Worm (Caenorhabditis elegans) whole organism, young adult: ENCODE results near the gene ecps-1.
"Not testable (repeated sequence)": the region's sequence is repeated elsewhere in the genome, so short reads cannot be mapped to it uniquely, and the experiment has no call there.

Experiments used
- T07F8.4 ChIP-seq: sonication (generic microtip); optimal IDR thresholded peaks from 2 replicates; lab custom pipeline; 2016; ENCODE audit warnings: mild to moderate bottlenecking, missing genetic modification characterization, moderate library complexity, missing compliant biosample characterization
- ama-1 ChIP-seq, 3 experiments: fragments of 150-350 bp in 1 of 3; sonication (generic microtip) in 2 of 3; optimal IDR thresholded peaks; 2 replicates each; lab custom pipeline; 2014 to 2018; ENCODE audit warnings: missing biosample characterization in 2 of 3, missing genetic modification characterization in 2 of 3, missing genetic modification reagents in 2 of 3
- attf-6 ChIP-seq: fragments of 200-800 bp; sonication (Bioruptor generic); IDR thresholded peaks from 2 replicates; pipeline ENCODE4 v1.3.6; 2022; ENCODE audit warnings: missing genetic modification reagents, missing genetic modification characterization, missing compliant biosample characterization
- ceh-58 ChIP-seq: fragments of 200-800 bp; sonication (Bioruptor generic); IDR thresholded peaks from 2 replicates; pipeline ENCODE4 v1.3.6; 2022; ENCODE audit warnings: missing genetic modification characterization, missing compliant biosample characterization
- chd-7 ChIP-seq: sonication (generic microtip); optimal IDR thresholded peaks from 2 replicates; lab custom pipeline; 2016; ENCODE audit warnings: mild to moderate bottlenecking, missing genetic modification characterization, moderate library complexity, missing compliant biosample characterization
- lag-1 ChIP-seq: fragments of 200-800 bp; sonication (Bioruptor generic); IDR thresholded peaks from 2 replicates; pipeline ENCODE4 v1.3.6; 2022; ENCODE audit warnings: missing genetic modification reagents, missing genetic modification characterization, missing compliant biosample characterization
- lin-40 ChIP-seq: sonication (generic microtip); optimal IDR thresholded peaks from 2 replicates; lab custom pipeline; 2016; ENCODE audit warnings: missing genetic modification characterization, mild to moderate bottlenecking, missing compliant biosample characterization, missing genotype, missing genetic modification reagents
- nhr-90 ChIP-seq: sonication (generic microtip); optimal IDR thresholded peaks from 2 replicates; lab custom pipeline; 2016; ENCODE audit warnings: missing genotype, mild to moderate bottlenecking, missing genetic modification characterization, missing compliant biosample characterization
- repo-1 ChIP-seq: sonication (generic microtip); optimal IDR thresholded peaks from 2 replicates; lab custom pipeline; 2017; ENCODE audit warnings: mild to moderate bottlenecking, missing genetic modification characterization, missing compliant biosample characterization
- rpc-1 ChIP-seq, 2 experiments: fragments of 150-350 bp in 1 of 2; sonication (generic microtip) in 1 of 2; optimal IDR thresholded peaks; 2 replicates each; lab custom pipeline; 2014 to 2018; ENCODE audit warnings: missing biosample characterization in 1 of 2, missing genetic modification characterization in 1 of 2, missing genetic modification reagents in 1 of 2, missing genotype in 1 of 2
- ztf-25 ChIP-seq: fragments of 200-800 bp; sonication (Bioruptor generic); IDR thresholded peaks from 2 replicates; pipeline ENCODE4 v1.3.6; 2022; ENCODE audit warnings: missing genetic modification reagents, missing genetic modification characterization, missing compliant biosample characterization

DNA sequence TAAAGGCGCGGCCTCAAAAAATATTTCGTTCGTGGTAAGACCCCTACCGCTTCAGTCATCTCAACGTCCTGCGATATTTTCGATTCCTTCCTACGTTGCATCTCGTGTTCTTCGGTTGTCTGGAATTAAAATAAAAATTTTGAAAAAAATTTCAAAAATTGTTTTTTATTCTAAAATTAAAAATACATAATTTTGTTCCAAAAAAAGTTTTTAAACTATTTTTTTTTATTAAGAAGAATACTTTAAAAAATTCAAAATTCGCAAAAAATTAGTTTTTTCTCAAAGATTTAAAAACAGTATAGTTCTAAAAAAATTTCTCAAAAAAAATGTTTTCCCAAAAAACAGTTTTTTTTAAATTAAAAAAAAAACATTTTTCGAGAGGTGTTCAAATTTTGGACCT is 21.6 kb downstream of the ecps-1 start, which contains the start of gene H04D03.6:
- TF ChIP-seq ama-1 (optimal IDR thresholded peaks at IDR 0.05; lab: Kevin White, UChicago); ama-1 (GFP tag; optimal IDR thresholded peaks at IDR 0.05; lab: Kevin White, UChicago); lin-40 (tag; lab: Kevin White, UChicago); ztf-25 (GFP tag; lab: Robert Waterston, UW); lag-1 (GFP tag; lab: Robert Waterston, UW); chd-7 (tag; lab: Kevin White, UChicago); nhr-90 (tag; lab: Kevin White, UChicago); attf-6 (GFP tag; lab: Robert Waterston, UW); T07F8.4 (tag; lab: Kevin White, UChicago); rpc-1 (optimal IDR thresholded peaks at IDR 0.05; lab: Kevin White, UChicago); rpc-1 (tag; optimal IDR thresholded peaks at IDR 0.05; lab: Kevin White, UChicago); ceh-58 (GFP tag; lab: Robert Waterston, UW); repo-1 (tag; lab: Kevin White, UChicago): not testable (repeated sequence)
